Worm (Caenorhabditis elegans) whole organism, young adult: ENCODE measurements around the gene fbxb-13.

Experiments used
- B0336.3 ChIP-seq: fragments of 200-800 bp; sonication (Bioruptor generic); IDR thresholded peaks from 2 replicates; pipeline ENCODE4 v1.3.6; 2022; ENCODE audit warnings: missing genetic modification characterization, missing compliant biosample characterization
- F23B12.7 ChIP-seq: sonication (generic microtip); optimal IDR thresholded peaks from 2 replicates; lab custom pipeline; 2017; ENCODE audit warnings: missing genetic modification characterization, mild to moderate bottlenecking, missing compliant biosample characterization, antibody characterized with exemption, moderate library complexity; ENCODE audit not compliant: insufficient read depth
- F52B5.7 ChIP-seq: sonication (generic microtip); optimal IDR thresholded peaks from 2 replicates; lab custom pipeline; 2016; ENCODE audit warnings: mild to moderate bottlenecking, missing genetic modification characterization, missing compliant biosample characterization
- bed-1 ChIP-seq: fragments of 200-800 bp; sonication (Bioruptor generic); IDR thresholded peaks from 2 replicates; pipeline ENCODE4 v1.3.6; 2022; ENCODE audit warnings: missing genetic modification reagents, missing genetic modification characterization, missing compliant biosample characterization
- cebp-2 ChIP-seq: fragments of 200-800 bp; sonication (Bioruptor generic); IDR thresholded peaks from 2 replicates; pipeline ENCODE4 v1.3.6; 2022; ENCODE audit warnings: missing genetic modification characterization, missing compliant biosample characterization
- dpl-1 ChIP-seq: fragments of 150-350 bp; optimal IDR thresholded peaks from 2 replicates; lab custom pipeline; 2014; ENCODE audit warnings: missing biosample characterization, missing genetic modification reagents, missing genetic modification characterization
- fkh-3 ChIP-seq: sonication (generic microtip); optimal IDR thresholded peaks from 2 replicates; lab custom pipeline; 2016; ENCODE audit warnings: mild to moderate bottlenecking, missing genetic modification characterization, missing compliant biosample characterization
- lin-26 ChIP-seq: fragments of 200-800 bp; sonication (Bioruptor generic); IDR thresholded peaks from 2 replicates; pipeline ENCODE4 v1.3.6; 2022; ENCODE audit warnings: missing genetic modification reagents, missing genetic modification characterization, missing compliant biosample characterization
- mxl-1 ChIP-seq: sonication (generic microtip); optimal IDR thresholded peaks from 2 replicates; lab custom pipeline; 2016; ENCODE audit warnings: missing genetic modification characterization, missing compliant biosample characterization
- pha-4 ChIP-seq: fragments of 150-350 bp; sonication (generic microtip); optimal IDR thresholded peaks from 2 replicates; lab custom pipeline; 2014; ENCODE audit warnings: missing biosample characterization, missing genetic modification reagents, missing genetic modification characterization
- rec-8 ChIP-seq, 2 experiments: sonication (generic microtip); optimal IDR thresholded peaks; 2 replicates each; lab custom pipeline; 2016; ENCODE audit warnings: mild to moderate bottlenecking in 2 of 2, missing genetic modification characterization in 2 of 2, missing genetic modification reagents in 2 of 2, missing genotype in 2 of 2, missing biosample characterization in 1 of 2, missing compliant biosample characterization in 1 of 2, moderate library complexity in 1 of 2
- unc-62 ChIP-seq: fragments of 150-350 bp; optimal IDR thresholded peaks from 2 replicates; lab custom pipeline; 2014; ENCODE audit warnings: missing biosample characterization, missing genetic modification reagents, missing genetic modification characterization

ce11 chrII:1759602-1760001, 28.5 kb upstream of the fbxb-13 start, which contains the start of gene F36H5.18:
- TF ChIP-seq lin-26 (GFP tag; lab: Robert Waterston, UW) (no peak), F52B5.7 (tag; lab: Kevin White, UChicago) (no peak), pha-4 (tag; lab: Kevin White, UChicago) (no peak), B0336.3 (GFP tag; lab: Robert Waterston, UW) (no peak), unc-62 (GFP tag; lab: Kevin White, UChicago) (no peak), cebp-2 (GFP tag; lab: Robert Waterston, UW) (no peak), F23B12.7 (tag; lab: Kevin White, UChicago) (no peak), bed-1 (GFP tag; lab: Robert Waterston, UW) (no peak), rec-8 (tag; optimal IDR thresholded peaks at IDR 0.05; lab: Kevin White, UChicago) (no peak), dpl-1 (GFP tag; lab: Kevin White, UChicago) (no peak), mxl-1 (tag; lab: Kevin White, UChicago) (no peak), fkh-3 (tag; lab: Kevin White, UChicago) (no peak)
